Fruit fly (Drosophila melanogaster): Measurements from ENCODE around the gene lft.

lft gene

DNA sequence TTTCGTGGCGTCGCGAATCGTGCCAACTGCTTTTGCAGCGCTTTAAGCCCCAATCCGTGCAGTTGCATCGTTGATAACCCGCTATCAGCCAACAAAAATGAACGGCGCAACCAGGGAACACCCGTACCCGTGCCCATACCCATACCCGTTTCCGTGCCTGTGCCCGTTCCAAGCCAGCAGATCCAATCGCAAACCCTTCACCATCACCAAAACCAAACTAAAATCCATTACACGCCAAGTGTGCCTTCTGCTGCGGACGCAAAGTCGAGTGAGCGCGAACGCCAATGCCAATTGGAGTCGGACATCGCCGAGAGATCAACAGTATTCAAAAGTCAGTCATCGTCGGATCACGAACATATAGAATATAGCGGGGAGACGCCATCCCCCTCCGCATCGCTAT is 30.1 kb upstream of the lft start (continued):
- no peak for TF ChIP-seq CG1602 (GFP tag; optimal IDR thresholded peaks at IDR 0.05)
- TF ChIP-seq mld (GFP tag; IDR thresholded peaks at IDR 0.05; ENCODE audit: partially characterized antibody), result 0 out of 3 replicates have a peak, but pooled peaks have one; percentile 50
- no peak for TF ChIP-seq CG12071 (GFP tag; optimal IDR thresholded peaks at IDR 0.05)
- TF ChIP-seq ERR (GFP tag; optimal IDR thresholded peaks at IDR 0.05), result no peak
- TF ChIP-seq al (GFP tag; IDR thresholded peaks at IDR 0.05), result no peak
- 0 out of 2 replicates have a peak, but pooled peaks have one; percentile 6 for TF ChIP-seq CG4360 (GFP tag; IDR thresholded peaks at IDR 0.05)
- no peak for TF ChIP-seq GATAe (GFP tag; conservative IDR thresholded peaks at IDR 0.05)
- TF ChIP-seq pan (optimal IDR thresholded peaks at IDR 0.05), result no peak
- no peak for TF ChIP-seq pan (GFP tag; optimal IDR thresholded peaks at IDR 0.05 in 1 of 2, IDR thresholded peaks at IDR 0.05 in 1 of 2)

dm6 chr2L:10334854-10335277 is 29.4 kb upstream of the lft start:
- TF ChIP-seq CG7372 (GFP tag; IDR thresholded peaks at IDR 0.05) (0 out of 2 replicates have a peak, but pooled peaks have one; percentile 10), CG18619 (GFP tag; optimal IDR thresholded peaks at IDR 0.05) (peak; percentile 17), CG2120 (GFP tag; optimal IDR thresholded peaks at IDR 0.05) (peak; percentile 69), NFAT (GFP tag; IDR thresholded peaks at IDR 0.05) (peak; percentile 70; the same call in 1 of the 2 replicates), CG13775 (GFP tag; optimal IDR thresholded peaks at IDR 0.05) (peak; percentile 50), pzg (GFP tag; optimal IDR thresholded peaks at IDR 0.05) (peak; percentile 58), CG12071 (GFP tag; optimal IDR thresholded peaks at IDR 0.05) (no peak), CG42726 (GFP tag; IDR thresholded peaks at IDR 0.05; ENCODE audit: partially characterized antibody) (peak; percentile 28; the same call in 1 of the 2 replicates), crp (GFP tag; optimal IDR thresholded peaks at IDR 0.05) (no peak), CG3847 (GFP tag; IDR thresholded peaks at IDR 0.05) (no peak), wor (GFP tag; IDR thresholded peaks at IDR 0.05) (no peak), CG31388 (GFP tag; optimal IDR thresholded peaks at IDR 0.05) (no peak), CG11695 (GFP tag; IDR thresholded peaks at IDR 0.05) (peak; percentile 30; the same call in 1 of the 3 replicates), CG18599 (GFP tag; optimal IDR thresholded peaks at IDR 0.05) (peak; percentile 84), sens-2 (GFP tag; IDR thresholded peaks at IDR 0.05) (no peak), Drgx (GFP tag; IDR thresholded peaks at IDR 0.05) (no peak), sisA (GFP tag; IDR thresholded peaks at IDR 0.05) (no peak), CG7271 (tag; optimal IDR thresholded peaks at IDR 0.05) (no peak), Abd-B (GFP tag; optimal IDR thresholded peaks at IDR 0.05) (no peak), CG8944 (GFP tag; optimal IDR thresholded peaks at IDR 0.05) (no peak), CG1792 (GFP tag; optimal IDR thresholded peaks at IDR 0.05) (peak; percentile 24), CG6791 (GFP tag; IDR thresholded peaks at IDR 0.05; ENCODE audit: partially characterized antibody) (no peak; the same call in 2 of the 3 replicates), row (GFP tag; IDR thresholded peaks at IDR 0.05) (peak; percentile 70; the same call in 2 of the 3 replicates), CG4820 (GFP tag; optimal IDR thresholded peaks at IDR 0.05) (peak; percentile 2), CG12155 (GFP tag; optimal IDR thresholded peaks at IDR 0.05) (peak; percentile 7), CG16863 (GFP tag; optimal IDR thresholded peaks at IDR 0.05) (peak; percentile 15), CTCF (GFP tag; optimal IDR thresholded peaks at IDR 0.05) (peak; percentile 26), tin (GFP tag; optimal IDR thresholded peaks at IDR 0.05) (peak; percentile 38), sob (GFP tag; IDR thresholded peaks at IDR 0.05) (peak; percentile 72; the same call in 1 of the 2 replicates), CG12219 (GFP tag; optimal IDR thresholded peaks at IDR 0.05) (peak; percentile 75), exex (tag; optimal IDR thresholded peaks at IDR 0.05) (peak; percentile 97), oc (tag; optimal IDR thresholded peaks at IDR 0.05) (peak; percentile 91), CG7987 (GFP tag; optimal IDR thresholded peaks at IDR 0.05) (peak; percentile 87), H15 (GFP tag; IDR thresholded peaks at IDR 0.05) (no peak), shn (GFP tag; optimal IDR thresholded peaks at IDR 0.05) (peak; percentile 57), twi (tag; optimal IDR thresholded peaks at IDR 0.05) (peak; percentile 51), sd (tag; optimal IDR thresholded peaks at IDR 0.05) (peak; percentile 93), HmgZ (tag; optimal IDR thresholded peaks at IDR 0.05) (peak; percentile 92), CG30020 (tag; optimal IDR thresholded peaks at IDR 0.05) (peak; percentile 96), klu (GFP tag; IDR thresholded peaks at IDR 0.05) (no peak), CG2116 (GFP tag; optimal IDR thresholded peaks at IDR 0.05) (no peak), psq (GFP tag; optimal IDR thresholded peaks at IDR 0.05) (no peak)

Measured in whole organism, embryonic.